Fruit fly (Drosophila melanogaster): ENCODE results near the gene YL-1.

The YL-1 gene

dm6 chr2L:10989162-10989561 lies 18.9 kb downstream of the YL-1 start, which contains the start of gene TTLL4A (continued):
- TF ChIP-seq CG16815 (GFP tag; optimal IDR thresholded peaks at IDR 0.05), result no peak
- TF ChIP-seq CG4424 (GFP tag; optimal IDR thresholded peaks at IDR 0.05), result no peak
- TF ChIP-seq pho (GFP tag; optimal IDR thresholded peaks at IDR 0.05), result no peak
- no peak for TF ChIP-seq Lhr (GFP tag; optimal IDR thresholded peaks at IDR 0.05)
- peak; percentile 68 for TF ChIP-seq lbe (GFP tag; optimal IDR thresholded peaks at IDR 0.05)
- no peak for TF ChIP-seq kay (GFP tag; optimal IDR thresholded peaks at IDR 0.05)
- TF ChIP-seq ac (GFP tag; optimal IDR thresholded peaks at IDR 0.05), result no peak
- peak; percentile 77 for TF ChIP-seq trem (tag; optimal IDR thresholded peaks at IDR 0.05)
- TF ChIP-seq CG43689 (GFP tag; IDR thresholded peaks at IDR 0.05), result no peak
- TF ChIP-seq CG3995 (GFP tag; optimal IDR thresholded peaks at IDR 0.05), result peak; percentile 32
- TF ChIP-seq sqz (GFP tag; optimal IDR thresholded peaks at IDR 0.05), result no peak
- TF ChIP-seq ken (GFP tag; IDR thresholded peaks at IDR 0.05), result no peak
- TF ChIP-seq E2f1 (GFP tag; IDR thresholded peaks at IDR 0.05), result no peak
- no peak for TF ChIP-seq CG12299 (tag; optimal IDR thresholded peaks at IDR 0.05)
- no peak for TF ChIP-seq nmo (GFP tag; optimal IDR thresholded peaks at IDR 0.05)
- peak; percentile 52; the same call in 2 of the 4 replicates for TF ChIP-seq Gug (GFP tag; IDR thresholded peaks at IDR 0.05)
- TF ChIP-seq gcm2 (GFP tag; optimal IDR thresholded peaks at IDR 0.05), result no peak
- TF ChIP-seq ara (GFP tag; IDR thresholded peaks at IDR 0.05), result no peak
- no peak for TF ChIP-seq vvl (GFP tag; IDR thresholded peaks at IDR 0.05)
- TF ChIP-seq CG17612 (GFP tag; IDR thresholded peaks at IDR 0.05), result no peak
- TF ChIP-seq CG5953 (GFP tag; IDR thresholded peaks at IDR 0.05), result no peak
- TF ChIP-seq vfl (GFP tag; optimal IDR thresholded peaks at IDR 0.05), result no peak
- TF ChIP-seq Hand (GFP tag; optimal IDR thresholded peaks at IDR 0.05), result no peak
- no peak for TF ChIP-seq Fer3 (tag; optimal IDR thresholded peaks at IDR 0.05)
- no peak for TF ChIP-seq CG7372 (GFP tag; IDR thresholded peaks at IDR 0.05)
- no peak for TF ChIP-seq CG10959 (GFP tag; IDR thresholded peaks at IDR 0.05)
- TF ChIP-seq sisA (GFP tag; IDR thresholded peaks at IDR 0.05), result no peak
- no peak; the same call in 1 of the 2 replicates for TF ChIP-seq sob (GFP tag; IDR thresholded peaks at IDR 0.05)
- peak; percentile 98 for TF ChIP-seq CG34224 (GFP tag; IDR thresholded peaks at IDR 0.05; ENCODE audit: partially characterized antibody)
- no peak for TF ChIP-seq CG3838 (GFP tag; optimal IDR thresholded peaks at IDR 0.05)
- no peak for TF ChIP-seq run (tag; optimal IDR thresholded peaks at IDR 0.05)
- peak; percentile 97 for TF ChIP-seq hb (GFP tag; IDR thresholded peaks at IDR 0.05; ENCODE audit: partially characterized antibody)
- TF ChIP-seq Antp (GFP tag; optimal IDR thresholded peaks at IDR 0.05), result no peak
- no peak for TF ChIP-seq CG12942 (GFP tag; optimal IDR thresholded peaks at IDR 0.05)
- TF ChIP-seq Vsx1 (GFP tag; optimal IDR thresholded peaks at IDR 0.05), result no peak
- TF ChIP-seq eve (GFP tag; optimal IDR thresholded peaks at IDR 0.05), result no peak
- no peak for TF ChIP-seq bcd (GFP tag; optimal IDR thresholded peaks at IDR 0.05)
- no peak for TF ChIP-seq Camta (GFP tag; optimal IDR thresholded peaks at IDR 0.05)
- TF ChIP-seq CG14014 (GFP tag; IDR thresholded peaks at IDR 0.05), result no peak
- no peak for TF ChIP-seq grn (GFP tag; optimal IDR thresholded peaks at IDR 0.05)
- no peak for TF ChIP-seq lola (GFP tag; optimal IDR thresholded peaks at IDR 0.05)
- TF ChIP-seq CG13424 (tag; optimal IDR thresholded peaks at IDR 0.05), result no peak
- peak; percentile 81 for TF ChIP-seq Dip3 (GFP tag; optimal IDR thresholded peaks at IDR 0.05)
- TF ChIP-seq CG16779 (GFP tag; IDR thresholded peaks at IDR 0.05), result no peak
- TF ChIP-seq aop (GFP tag; IDR thresholded peaks at IDR 0.05), result no peak
- TF ChIP-seq jumu (GFP tag; optimal IDR thresholded peaks at IDR 0.05), result no peak
- TF ChIP-seq hbn (GFP tag; IDR thresholded peaks at IDR 0.05; ENCODE audit: partially characterized antibody), result peak; percentile 98
- no peak for TF ChIP-seq CG4854 (GFP tag; optimal IDR thresholded peaks at IDR 0.05)
- TF ChIP-seq CG18619 (GFP tag; optimal IDR thresholded peaks at IDR 0.05), result no peak
- no peak for TF ChIP-seq CG9609 (GFP tag; optimal IDR thresholded peaks at IDR 0.05)
- TF ChIP-seq Lpt (GFP tag; optimal IDR thresholded peaks at IDR 0.05), result no peak
- TF ChIP-seq croc (GFP tag; conservative IDR thresholded peaks at IDR 0.05), result no peak
- no peak; the same call in 1 of the 2 replicates for TF ChIP-seq Rfx (GFP tag; IDR thresholded peaks at IDR 0.05)
